Worm (Caenorhabditis elegans): ENCODE results near the gene T28D6.3.

ce11 chrIII:11378910-11379309 is 12.3 kb downstream of the T28D6.3 start:
- no peak for TF ChIP-seq nhr-76 (tag; optimal IDR thresholded peaks at IDR 0.05)
- TF ChIP-seq snpc-4 (tag; optimal IDR thresholded peaks at IDR 0.05), result no peak
- no peak for TF ChIP-seq elt-3 (tag; optimal IDR thresholded peaks at IDR 0.05)
- TF ChIP-seq hlh-1 (tag; optimal IDR thresholded peaks at IDR 0.05), result no peak
- TF ChIP-seq unc-120 (tag; optimal IDR thresholded peaks at IDR 0.05; ENCODE audit: poor library complexity, severe bottlenecking), result no peak
- TF ChIP-seq unc-62 (GFP tag; optimal IDR thresholded peaks at IDR 0.05), result no peak
- no peak for TF ChIP-seq sptf-1 (tag; optimal IDR thresholded peaks at IDR 0.05)

Data from whole organism, mixed stage, embryonic.